Worm (Caenorhabditis elegans) whole organism, midembryonic: ENCODE data around the gene epic-3.

ENCODE experiments used
- T22C8.4 ChIP-seq: fragments of 200-800 bp; sonication (Bioruptor generic); IDR thresholded peaks from 2 replicates; pipeline ENCODE4 v1.3.6; 2022; ENCODE audit warnings: missing genetic modification characterization, missing compliant biosample characterization
- cog-1 ChIP-seq: sonication (generic microtip); optimal IDR thresholded peaks from 2 replicates; lab custom pipeline; 2016; ENCODE audit warnings: missing genetic modification characterization, missing compliant biosample characterization
- flt-1 ChIP-seq: fragments of 200-800 bp; sonication (Bioruptor generic); IDR thresholded peaks from 2 replicates; pipeline ENCODE4 v1.3.6; 2022; ENCODE audit warnings: missing genetic modification characterization, missing compliant biosample characterization
- klf-2 ChIP-seq: fragments of 200-800 bp; sonication (Bioruptor generic); conservative IDR thresholded peaks from 2 replicates; pipeline ENCODE4 v1.3.6; 2022; ENCODE audit warnings: missing genetic modification reagents, missing genetic modification characterization, missing compliant biosample characterization
- med-1 ChIP-seq: sonication (generic microtip); optimal IDR thresholded peaks from 2 replicates; lab custom pipeline; 2017; ENCODE audit warnings: missing genetic modification characterization, mild to moderate bottlenecking, missing compliant biosample characterization, antibody characterized with exemption, missing genetic modification reagents; ENCODE audit not compliant: insufficient read depth
- ref-1 ChIP-seq: fragments of 200-800 bp; sonication (Bioruptor generic); conservative IDR thresholded peaks from 2 replicates; pipeline ENCODE4 v1.3.6; 2022; ENCODE audit warnings: missing genetic modification reagents, missing genetic modification characterization, missing compliant biosample characterization
- tab-1 ChIP-seq: fragments of 200-800 bp; sonication (Bioruptor generic); IDR thresholded peaks from 2 replicates; pipeline ENCODE4 v1.3.6; 2022; ENCODE audit warnings: missing genetic modification characterization, missing compliant biosample characterization
- ztf-23 ChIP-seq: fragments of 200-800 bp; sonication (Bioruptor generic); IDR thresholded peaks from 2 replicates; pipeline ENCODE4 v1.3.6; 2022; ENCODE audit warnings: missing genetic modification reagents, missing genetic modification characterization, missing compliant biosample characterization
- ztf-29 ChIP-seq: fragments of 200-800 bp; sonication (Bioruptor generic); IDR thresholded peaks from 2 replicates; pipeline ENCODE4 v1.3.6; 2022; ENCODE audit warnings: missing genetic modification reagents, missing genetic modification characterization, missing compliant biosample characterization

The epic-3 gene

ce11 chrIV:1751243-1751642 is 27.1 kb upstream of the epic-3 start:
- TF ChIP-seq ztf-23 (GFP tag; lab: Robert Waterston, UW) = no peak
- peak; percentile 64 for TF ChIP-seq T22C8.4 (GFP tag; lab: Robert Waterston, UW)
- no peak for TF ChIP-seq tab-1 (GFP tag; lab: Robert Waterston, UW)

ce11 chrIV:1745453-1746051 is 21.4 kb upstream of the epic-3 start, which contains the start of the genes Y41D4A.6 and Y41D4A.4:
TSS of gene Y41D4A.6 (minus strand) at chrIV:1745503.
TSS of gene Y41D4A.4 (plus strand) at chrIV:1746001.
- TF ChIP-seq ztf-23 (GFP tag; lab: Robert Waterston, UW) (peak; percentile 86), T22C8.4 (GFP tag; lab: Robert Waterston, UW) (no peak; the same call in 1 of the 2 replicates), klf-2 (GFP tag; lab: Robert Waterston, UW) (peak; percentile 83), tab-1 (GFP tag; lab: Robert Waterston, UW) (no peak), ztf-29 (no peak), med-1 (GFP tag; lab: Kevin White, UChicago) (no peak), ref-1 (no peak), cog-1 (peak; percentile 96), flt-1 (peak; percentile 87)

- no peak for TF ChIP-seq cog-1
- peak; percentile 91 for TF ChIP-seq T22C8.4 (GFP tag; lab: Robert Waterston, UW)
Observed at ce11 chrIV:1740105-1741023, 16.2 kb upstream of the epic-3 start, which contains the start of gene ptpn-22. TSS of gene ptpn-22 (minus strand) at chrIV:1740262.

DNA sequence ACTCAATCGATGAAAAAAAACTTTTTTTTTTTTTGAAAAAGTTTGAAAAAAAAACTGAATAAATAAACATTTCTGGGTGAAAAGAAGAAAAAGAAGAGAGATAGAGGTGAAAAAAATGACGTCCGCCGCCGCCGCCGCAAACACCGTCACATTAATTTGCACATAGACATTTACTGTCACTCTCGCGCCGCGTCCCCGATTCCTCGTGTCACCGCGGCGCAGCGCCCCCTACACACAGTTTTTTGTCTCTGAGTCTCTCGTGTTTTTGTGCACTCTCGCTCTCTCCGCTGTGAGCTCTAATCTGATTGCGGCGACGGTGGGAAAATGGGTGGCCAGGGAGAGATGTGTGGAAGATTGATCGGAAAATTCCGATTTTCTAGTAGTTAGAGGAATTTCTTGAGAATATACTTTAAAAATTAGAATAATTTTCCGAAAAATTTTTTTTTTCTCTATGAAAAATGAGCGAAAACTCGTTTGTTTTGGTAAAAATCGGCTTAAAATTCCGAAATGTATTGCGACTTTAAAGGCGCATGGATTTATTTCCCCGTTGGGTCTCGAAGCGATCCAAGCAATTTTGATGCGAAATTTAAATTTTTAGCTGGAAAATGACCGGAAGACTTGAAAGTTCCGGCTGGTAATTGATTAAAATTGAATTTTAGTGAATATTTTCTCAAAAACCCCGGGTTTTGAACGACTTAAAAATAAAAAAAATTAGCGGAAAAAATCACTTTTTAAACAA is 15.4 kb upstream of the epic-3 start:
- TF ChIP-seq ztf-29 (no peak), med-1 (GFP tag; lab: Kevin White, UChicago) (no peak), tab-1 (GFP tag; lab: Robert Waterston, UW) (no peak), ztf-23 (GFP tag; lab: Robert Waterston, UW) (no peak), ref-1 (no peak), klf-2 (GFP tag; lab: Robert Waterston, UW) (no peak), T22C8.4 (GFP tag; lab: Robert Waterston, UW) (no peak), flt-1 (no peak), cog-1 (no peak)

DNA sequence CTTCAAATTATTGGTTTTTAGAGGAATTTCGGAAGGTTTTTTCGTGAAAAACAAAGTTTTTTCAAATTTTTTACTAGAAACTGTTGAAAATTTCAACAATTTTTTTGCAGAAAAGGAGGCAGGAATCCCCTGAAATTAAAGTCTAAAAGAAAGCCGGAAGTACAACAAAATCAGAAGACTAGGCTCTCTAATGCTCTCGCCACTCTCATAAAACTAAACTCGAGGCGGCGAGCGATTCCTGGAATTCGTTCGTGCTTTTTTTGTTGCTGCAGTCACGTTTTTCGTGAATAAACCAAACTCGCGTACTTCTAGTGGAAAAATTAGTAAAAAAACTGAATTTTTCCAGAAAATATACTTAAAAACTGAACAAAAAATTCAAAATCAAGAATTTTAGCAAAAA is 14.7 kb upstream of the epic-3 start:
- TF ChIP-seq ztf-23 (GFP tag; lab: Robert Waterston, UW) = no peak
- no peak for TF ChIP-seq ztf-29
- no peak for TF ChIP-seq tab-1 (GFP tag; lab: Robert Waterston, UW)
- TF ChIP-seq cog-1 = no peak
- no peak for TF ChIP-seq flt-1
- TF ChIP-seq med-1 (GFP tag; lab: Kevin White, UChicago) = no peak
- TF ChIP-seq ref-1 = no peak

DNA sequence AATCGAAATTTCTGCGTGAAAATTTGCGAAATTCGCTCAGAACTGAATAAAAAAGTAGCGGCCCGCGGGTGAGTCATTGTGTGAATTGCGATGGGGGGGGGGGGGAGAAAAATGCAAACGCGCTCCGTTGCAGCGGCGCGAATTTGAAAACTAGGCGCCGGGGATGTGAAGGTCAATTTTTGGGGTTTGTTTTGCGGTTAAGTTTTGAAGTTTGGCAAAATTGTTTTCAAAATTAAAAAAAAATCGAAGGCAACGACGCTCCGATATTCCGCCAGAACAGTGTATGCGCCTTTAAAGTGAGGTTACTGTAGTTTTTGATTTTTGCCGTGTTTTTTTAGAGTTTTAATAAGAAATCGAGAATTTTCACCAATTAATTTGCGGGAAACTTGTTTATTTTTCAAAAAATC is 14.1 kb upstream of the epic-3 start:
- TF ChIP-seq cog-1 (no peak), flt-1 (no peak), ref-1 (no peak), ztf-29 (no peak), med-1 (GFP tag; lab: Kevin White, UChicago) (no peak), klf-2 (GFP tag; lab: Robert Waterston, UW) (no peak), T22C8.4 (GFP tag; lab: Robert Waterston, UW) (no peak), tab-1 (GFP tag; lab: Robert Waterston, UW) (no peak), ztf-23 (GFP tag; lab: Robert Waterston, UW) (no peak)

ce11 chrIV:1727538-1728072 is 3.4 kb upstream of the epic-3 start:
- TF ChIP-seq T22C8.4 (GFP tag; lab: Robert Waterston, UW) (peak; percentile 92), flt-1 (no peak)

- TF ChIP-seq ref-1 (no peak), ztf-23 (GFP tag; lab: Robert Waterston, UW) (no peak), klf-2 (GFP tag; lab: Robert Waterston, UW) (no peak), T22C8.4 (GFP tag; lab: Robert Waterston, UW) (no peak), cog-1 (no peak), flt-1 (no peak), med-1 (GFP tag; lab: Kevin White, UChicago) (no peak), tab-1 (GFP tag; lab: Robert Waterston, UW) (no peak), ztf-29 (no peak)
Observed at ce11 chrIV:1725888-1726287, 1.7 kb upstream of the epic-3 start, which contains the start of gene K08D12.8. TSS of gene K08D12.8 (plus strand) at chrIV:1726188.

DNA sequence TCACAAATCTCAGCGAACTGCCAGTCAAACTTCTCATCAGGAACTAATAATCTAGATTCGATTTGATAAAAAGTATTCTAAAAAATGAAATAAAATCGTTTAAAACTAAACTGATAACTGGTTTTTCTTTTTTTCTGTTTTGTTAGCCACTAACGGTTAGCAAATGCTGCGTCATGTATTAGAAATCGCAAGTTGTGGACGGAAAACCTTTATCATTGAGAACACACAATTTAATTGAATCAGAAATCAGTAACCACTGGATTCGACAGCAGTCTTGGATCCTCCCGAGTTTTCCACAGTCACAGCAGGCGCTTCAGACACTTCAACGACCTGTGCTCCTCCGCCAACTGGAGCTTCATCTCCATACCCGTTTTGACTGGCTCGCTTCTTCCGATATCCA is 1.2 kb downstream of the epic-3 start:
- TF ChIP-seq T22C8.4 (GFP tag; lab: Robert Waterston, UW) (no peak), klf-2 (GFP tag; lab: Robert Waterston, UW) (no peak), ref-1 (no peak), ztf-29 (no peak), med-1 (GFP tag; lab: Kevin White, UChicago) (no peak), cog-1 (no peak), tab-1 (GFP tag; lab: Robert Waterston, UW) (no peak), flt-1 (no peak), ztf-23 (GFP tag; lab: Robert Waterston, UW) (no peak)
